Worm (Caenorhabditis elegans) whole organism, midembryonic: ENCODE measurements around the gene K05G3.2.

Experiments used
- flt-1 ChIP-seq: fragments of 200-800 bp; sonication (Bioruptor generic); IDR thresholded peaks from 2 replicates; pipeline ENCODE4 v1.3.6; 2022; ENCODE audit warnings: missing genetic modification characterization, missing compliant biosample characterization
- med-1 ChIP-seq: sonication (generic microtip); optimal IDR thresholded peaks from 2 replicates; lab custom pipeline; 2017; ENCODE audit warnings: missing genetic modification characterization, mild to moderate bottlenecking, missing compliant biosample characterization, antibody characterized with exemption, missing genetic modification reagents; ENCODE audit not compliant: insufficient read depth
- tab-1 ChIP-seq: fragments of 200-800 bp; sonication (Bioruptor generic); IDR thresholded peaks from 2 replicates; pipeline ENCODE4 v1.3.6; 2022; ENCODE audit warnings: missing genetic modification characterization, missing compliant biosample characterization
- ztf-29 ChIP-seq: fragments of 200-800 bp; sonication (Bioruptor generic); IDR thresholded peaks from 2 replicates; pipeline ENCODE4 v1.3.6; 2022; ENCODE audit warnings: missing genetic modification reagents, missing genetic modification characterization, missing compliant biosample characterization

DNA sequence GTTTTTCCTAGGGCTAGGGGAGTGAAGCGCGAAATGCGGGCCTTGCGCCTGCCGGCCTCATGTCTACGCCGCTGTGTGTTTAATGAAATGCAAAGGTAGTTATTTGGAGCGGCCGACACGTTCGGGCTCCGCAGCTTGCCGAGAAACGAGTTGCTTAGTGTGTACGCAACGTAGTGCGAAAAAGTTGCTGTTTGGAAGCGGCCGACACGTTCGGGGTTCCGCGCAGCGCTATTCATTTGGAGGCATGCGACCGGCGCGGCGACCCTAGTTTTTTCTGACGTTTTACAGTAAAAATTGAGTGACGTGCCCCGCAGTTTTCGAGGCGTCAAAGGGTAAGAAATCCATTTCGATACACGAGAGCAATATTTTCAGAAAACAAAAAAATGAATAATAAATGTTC, 50.9 kb downstream of the K05G3.2 start:
- TF ChIP-seq ztf-29: no peak
- TF ChIP-seq flt-1 (GFP tag; lab: Robert Waterston, UW): no peak
- TF ChIP-seq tab-1 (GFP tag; lab: Robert Waterston, UW): no peak
- TF ChIP-seq med-1 (GFP tag; lab: Kevin White, UChicago): no peak
